Fruit fly (Drosophila melanogaster): ENCODE data around the gene CG13314.

Gene CG13314

DNA sequence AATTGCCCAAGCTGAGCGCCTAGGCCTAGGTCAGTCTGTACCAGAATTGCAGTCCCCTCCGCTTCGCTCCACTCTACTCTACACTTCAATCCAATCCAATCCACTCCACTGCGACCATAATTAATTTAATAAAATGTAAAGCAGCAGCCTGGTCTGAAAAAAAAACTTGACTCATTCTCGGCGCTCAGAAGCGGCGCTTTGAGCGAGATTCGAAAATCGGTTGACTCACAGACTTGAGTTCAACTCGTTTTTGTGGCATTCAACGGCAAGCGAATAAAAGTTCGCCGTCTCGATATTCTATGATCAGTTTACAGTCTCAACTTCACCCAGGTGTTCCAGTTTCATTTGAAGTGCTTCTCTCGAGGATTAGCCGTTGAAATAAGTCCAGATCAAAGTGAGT, at the start of gene CG13314:
TSS of gene CG13314 (plus strand) at position 301 of the 400 bp plus-strand sequence.
- no peak for TF ChIP-seq CG17801 (GFP tag; optimal IDR thresholded peaks at IDR 0.05; ENCODE audit: partially characterized antibody)

- TF ChIP-seq CG17801 (GFP tag; optimal IDR thresholded peaks at IDR 0.05; ENCODE audit: partially characterized antibody), result peak; percentile 49
These were observed 49.7 kb upstream of the CG13314 start for dm6 chr3L:8931916-8932315.

DNA sequence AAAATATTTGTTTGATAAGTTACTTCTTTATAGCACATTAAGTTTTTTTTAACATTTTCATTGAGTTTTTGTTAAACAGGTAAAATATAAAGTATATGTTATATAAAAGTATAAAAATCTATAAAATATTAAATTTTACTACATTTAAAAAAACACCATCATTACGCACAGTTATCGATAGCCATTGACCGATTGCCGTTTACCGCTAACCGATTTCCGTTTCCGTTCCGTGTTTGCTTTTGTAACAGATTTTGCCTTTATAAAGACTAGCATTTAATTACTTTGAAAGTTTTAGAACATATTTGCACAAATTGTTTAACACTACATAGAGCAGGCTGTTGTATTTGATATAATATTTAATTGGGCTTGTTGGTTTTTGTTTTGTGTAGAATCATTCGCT, 41.9 kb upstream of the CG13314 start:
- TF ChIP-seq CG17801 (GFP tag; optimal IDR thresholded peaks at IDR 0.05; ENCODE audit: partially characterized antibody), result no peak

DNA sequence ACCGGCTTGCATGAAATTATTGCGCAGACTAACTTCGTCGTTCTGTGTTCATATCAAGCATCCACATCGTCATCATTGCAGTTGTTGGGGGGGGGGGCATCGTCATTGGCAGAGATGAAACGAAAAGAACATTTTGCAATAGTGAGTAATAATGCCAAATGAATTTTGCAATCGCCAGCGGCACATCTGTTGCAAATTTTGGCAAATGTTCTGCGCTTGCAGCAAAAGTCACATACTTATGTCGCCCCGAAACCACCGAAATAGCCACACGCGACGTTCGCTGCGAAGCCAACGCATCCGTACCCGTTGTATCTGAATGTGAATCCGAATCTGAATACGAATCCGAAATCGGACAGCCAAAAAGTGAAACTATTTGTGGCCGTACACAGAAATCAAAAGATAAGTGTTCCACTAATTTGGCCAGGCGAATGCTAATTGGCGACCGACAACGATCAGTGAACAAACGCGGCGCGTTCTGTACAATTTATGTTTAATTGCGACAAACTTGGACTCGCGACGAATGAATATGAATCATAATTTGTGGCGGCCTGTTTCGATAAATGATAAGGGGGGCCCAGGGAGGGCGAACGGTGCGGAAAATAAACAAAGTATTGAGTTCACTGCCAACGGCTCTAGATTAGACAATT, 33.6 kb upstream of the CG13314 start:
- no peak for TF ChIP-seq CG17801 (GFP tag; optimal IDR thresholded peaks at IDR 0.05; ENCODE audit: partially characterized antibody)

dm6 chr3L:8949823-8950222, 31.8 kb upstream of the CG13314 start:
- TF ChIP-seq CG17801 (GFP tag; optimal IDR thresholded peaks at IDR 0.05; ENCODE audit: partially characterized antibody), result no peak

dm6 chr3L:8950955-8951354, 30.6 kb upstream of the CG13314 start:
- TF ChIP-seq CG17801 (GFP tag; optimal IDR thresholded peaks at IDR 0.05; ENCODE audit: partially characterized antibody), result no peak

DNA sequence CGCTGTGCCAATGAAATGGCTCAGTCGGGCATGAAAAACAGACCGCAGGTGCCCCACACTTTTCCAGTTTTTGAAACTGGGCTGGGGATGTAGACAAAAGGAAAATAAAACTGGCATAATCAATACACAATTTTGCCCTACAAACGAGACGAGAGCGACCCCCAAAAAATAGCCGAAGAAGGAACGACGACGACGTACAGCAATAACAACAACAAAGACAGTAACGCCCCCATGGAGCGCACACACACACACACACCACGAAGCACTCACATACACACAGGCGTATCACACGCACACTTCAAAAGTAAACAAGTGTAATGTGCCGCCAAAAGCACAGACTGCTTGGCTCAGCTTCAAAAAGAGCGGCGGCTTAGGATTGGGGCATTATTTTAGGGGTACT, 30.1 kb upstream of the CG13314 start:
- no peak for TF ChIP-seq CG17801 (GFP tag; optimal IDR thresholded peaks at IDR 0.05; ENCODE audit: partially characterized antibody)

dm6 chr3L:8952549-8953198, 28.9 kb upstream of the CG13314 start:
- no peak for TF ChIP-seq CG17801 (GFP tag; optimal IDR thresholded peaks at IDR 0.05; ENCODE audit: partially characterized antibody)

DNA sequence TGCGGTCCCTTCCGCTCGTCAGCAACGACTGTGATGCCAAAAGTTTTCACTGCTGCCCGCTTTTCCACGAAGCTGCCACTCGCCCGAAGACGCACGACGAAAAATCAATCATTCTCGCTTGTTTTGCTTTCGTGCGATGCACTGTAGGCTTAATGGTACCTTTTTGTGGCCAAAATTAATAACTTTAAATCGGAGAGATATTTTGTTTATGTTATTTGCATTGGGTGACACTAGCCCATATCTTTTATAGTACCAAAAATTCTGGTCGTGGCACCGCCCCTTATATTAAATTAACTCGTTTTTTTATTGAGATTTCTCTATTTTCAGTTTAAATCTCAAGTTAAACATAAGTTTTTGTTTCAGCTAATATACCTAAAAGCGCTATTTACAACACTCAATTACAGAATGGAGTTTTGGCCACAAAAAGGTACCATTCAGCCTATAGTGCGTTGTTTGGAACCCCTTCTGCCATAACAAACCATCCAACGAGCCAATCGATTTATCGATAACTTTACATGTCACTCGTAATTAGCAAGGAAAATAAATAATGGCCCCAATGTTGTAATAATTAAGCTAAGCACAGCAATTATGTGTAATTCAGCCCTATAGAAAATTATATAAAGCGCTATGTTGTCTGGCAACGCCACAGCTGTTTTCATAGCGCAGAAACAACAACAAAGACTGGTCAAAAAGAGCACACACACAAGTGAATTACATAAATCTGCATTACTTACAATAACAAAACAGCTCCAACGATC, 28.2 kb upstream of the CG13314 start:
- peak; percentile 55 for TF ChIP-seq CG17801 (GFP tag; optimal IDR thresholded peaks at IDR 0.05; ENCODE audit: partially characterized antibody)

- TF ChIP-seq CG17801 (GFP tag; optimal IDR thresholded peaks at IDR 0.05; ENCODE audit: partially characterized antibody), result no peak
These were observed 27.5 kb upstream of the CG13314 start, which contains the start of the genes CG43783 and orb2 for dm6 chr3L:8953962-8954647. Gene CG43783, minus strand, starts transcription at chr3L:8954272. Gene orb2, minus strand, starts transcription at chr3L:8954463.

DNA sequence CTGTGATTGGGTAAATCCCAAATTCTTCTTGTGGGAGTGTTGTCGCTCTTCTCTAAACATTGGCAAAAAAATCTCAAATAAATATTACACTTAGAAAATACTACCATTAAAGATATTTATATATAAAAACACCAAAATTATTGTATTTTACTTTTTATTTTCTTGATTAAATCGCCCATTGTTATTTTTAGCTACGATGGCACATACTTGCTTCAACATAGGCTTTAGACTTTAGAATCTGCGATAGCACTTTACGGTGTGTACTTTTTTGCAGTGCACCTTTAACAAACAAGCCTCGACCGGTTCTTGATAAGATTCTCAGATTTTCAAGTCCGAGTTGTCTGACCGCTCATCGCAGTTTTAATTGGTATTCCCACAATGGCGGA, 27.0 kb upstream of the CG13314 start, which contains the start of gene GNBP3:
TSS of gene GNBP3 (plus strand) at position 374 of the 386 bp plus-strand sequence.
- no peak for TF ChIP-seq CG17801 (GFP tag; optimal IDR thresholded peaks at IDR 0.05; ENCODE audit: partially characterized antibody)

- TF ChIP-seq CG17801 (GFP tag; optimal IDR thresholded peaks at IDR 0.05; ENCODE audit: partially characterized antibody), result no peak
These were observed 26.4 kb upstream of the CG13314 start for dm6 chr3L:8955199-8955598.

DNA sequence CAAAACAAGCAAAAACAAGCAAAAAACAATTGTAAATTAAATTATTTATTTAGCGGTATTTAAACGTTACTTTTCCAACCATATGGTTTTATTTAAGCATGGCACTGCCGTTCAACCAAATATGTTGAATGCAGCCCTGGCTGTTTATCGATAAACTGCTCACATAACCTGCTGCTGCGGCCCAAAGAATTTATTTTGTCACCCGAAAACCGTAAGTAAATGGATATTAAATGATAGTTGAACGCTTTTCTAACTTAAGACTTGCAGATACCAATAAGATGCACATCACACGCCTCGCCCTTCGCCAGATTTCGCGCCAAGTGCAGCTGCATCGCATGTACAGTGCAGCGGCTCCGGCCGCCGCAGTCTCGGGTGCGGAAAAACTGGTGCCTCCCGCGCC, 24.9 kb upstream of the CG13314 start, which contains the start of gene mRpL12:
TSS of gene mRpL12 (plus strand) at position 123 of the 400 bp plus-strand sequence.
- TF ChIP-seq CG17801 (GFP tag; optimal IDR thresholded peaks at IDR 0.05; ENCODE audit: partially characterized antibody), result no peak

dm6 chr3L:8958557-8958956, 23.0 kb upstream of the CG13314 start, which contains the start of gene CG13313:
Gene CG13313, plus strand, starts transcription at chr3L:8958857.
- no peak for TF ChIP-seq CG17801 (GFP tag; optimal IDR thresholded peaks at IDR 0.05; ENCODE audit: partially characterized antibody)

dm6 chr3L:8964458-8964857, 17.1 kb upstream of the CG13314 start, which contains the start of gene ValRS-m:
Gene ValRS-m, minus strand, starts transcription at chr3L:8964769.
- no peak for TF ChIP-seq CG17801 (GFP tag; optimal IDR thresholded peaks at IDR 0.05; ENCODE audit: partially characterized antibody)
